Worm (Caenorhabditis elegans) whole organism, mixed stage, embryonic: ENCODE results near the gene T24B8.7.
A peak's percentile ranks its signal among the peaks of the same experiment; 100 is the strongest.

Experiments
- M03D4.4 ChIP-seq: sonication (generic microtip); optimal IDR thresholded peaks from 2 replicates; lab custom pipeline; 2017; ENCODE audit warnings: mild to moderate bottlenecking, missing genetic modification characterization, missing compliant biosample characterization
- bed-3 ChIP-seq: fragments of 200-800 bp; sonication (Bioruptor generic); optimal IDR thresholded peaks from 3 replicates; lab custom pipeline; 2018; ENCODE audit warnings: mild to moderate bottlenecking, missing genetic modification characterization, moderate library complexity, missing compliant biosample characterization
- blmp-1 ChIP-seq: fragments of 150-350 bp; optimal IDR thresholded peaks from 2 replicates; lab custom pipeline; 2014; ENCODE audit warnings: missing biosample characterization, missing genetic modification characterization
- ceh-39 ChIP-seq: fragments of 150-350 bp; optimal IDR thresholded peaks from 2 replicates; lab custom pipeline; 2014; ENCODE audit warnings: missing biosample characterization, missing genetic modification characterization
- ceh-43 ChIP-seq: fragments of 200-800 bp; sonication (Bioruptor generic); optimal IDR thresholded peaks from 2 replicates; lab custom pipeline; 2018; ENCODE audit warnings: mild to moderate bottlenecking, missing genetic modification characterization, moderate library complexity, missing compliant biosample characterization
- ceh-83 ChIP-seq: fragments of 200-800 bp; sonication (Bioruptor generic); optimal IDR thresholded peaks from 2 replicates; lab custom pipeline; 2018; ENCODE audit warnings: mild to moderate bottlenecking, missing genetic modification characterization, missing compliant biosample characterization
- ces-1 ChIP-seq: fragments of 150-350 bp; optimal IDR thresholded peaks from 2 replicates; lab custom pipeline; 2014; ENCODE audit warnings: missing biosample characterization, missing genetic modification reagents, missing genetic modification characterization
- cnd-1 ChIP-seq: fragments of 200-800 bp; sonication (Bioruptor generic); optimal IDR thresholded peaks from 2 replicates; lab custom pipeline; 2018; ENCODE audit warnings: mild to moderate bottlenecking, missing genetic modification characterization, missing compliant biosample characterization
- drap-1 ChIP-seq: fragments of 200-800 bp; sonication (Bioruptor generic); optimal IDR thresholded peaks from 3 replicates; lab custom pipeline; 2018; ENCODE audit warnings: mild to moderate bottlenecking, missing genetic modification characterization, missing compliant biosample characterization
- elt-1 ChIP-seq: sonication (generic microtip); optimal IDR thresholded peaks from 2 replicates; lab custom pipeline; 2017; ENCODE audit warnings: missing genetic modification characterization, mild to moderate bottlenecking, missing compliant biosample characterization, antibody characterized with exemption, moderate library complexity, borderline replicate concordance; ENCODE audit not compliant: insufficient read depth
- elt-3 ChIP-seq: fragments of 150-350 bp; optimal IDR thresholded peaks from 2 replicates; lab custom pipeline; 2014; ENCODE audit warnings: missing biosample characterization, missing genetic modification characterization
- flh-1 ChIP-seq: fragments of 200-800 bp; sonication (Bioruptor generic); optimal IDR thresholded peaks from 2 replicates; lab custom pipeline; 2018; ENCODE audit warnings: mild to moderate bottlenecking, missing genetic modification characterization, moderate library complexity, missing compliant biosample characterization
- ham-2 ChIP-seq: fragments of 200-800 bp; sonication (Bioruptor generic); optimal IDR thresholded peaks from 2 replicates; lab custom pipeline; 2018; ENCODE audit warnings: mild to moderate bottlenecking, missing genetic modification characterization, missing compliant biosample characterization
- hlh-1 ChIP-seq: fragments of 150-350 bp; optimal IDR thresholded peaks from 2 replicates; lab custom pipeline; 2014; ENCODE audit warnings: missing biosample characterization, missing genetic modification reagents, missing genetic modification characterization
- lin-13 ChIP-seq: fragments of 150-350 bp; optimal IDR thresholded peaks from 2 replicates; lab custom pipeline; 2014; ENCODE audit warnings: missing biosample characterization, missing genetic modification characterization
- lin-32 ChIP-seq: fragments of 200-800 bp; sonication (Bioruptor generic); optimal IDR thresholded peaks from 2 replicates; lab custom pipeline; 2018; ENCODE audit warnings: mild to moderate bottlenecking, missing genetic modification characterization, missing compliant biosample characterization
- mab-5 ChIP-seq: fragments of 150-350 bp; optimal IDR thresholded peaks from 2 replicates; lab custom pipeline; 2014; ENCODE audit warnings: missing biosample characterization, missing genetic modification characterization
- mep-1 ChIP-seq: fragments of 150-350 bp; optimal IDR thresholded peaks from 2 replicates; lab custom pipeline; 2017; ENCODE audit warnings: missing biosample characterization, missing genetic modification reagents, missing genetic modification characterization, inconsistent platforms
- mls-2 ChIP-seq: sonication (generic microtip); optimal IDR thresholded peaks from 2 replicates; lab custom pipeline; 2016; ENCODE audit warnings: mild to moderate bottlenecking, missing genetic modification characterization, moderate library complexity, missing compliant biosample characterization
- nhr-12 ChIP-seq: fragments of 150-350 bp; optimal IDR thresholded peaks from 2 replicates; lab custom pipeline; 2014; ENCODE audit warnings: missing biosample characterization, missing genetic modification characterization
- nhr-237 ChIP-seq: fragments of 150-350 bp; optimal IDR thresholded peaks from 2 replicates; lab custom pipeline; 2014; ENCODE audit warnings: missing biosample characterization, missing genetic modification characterization
- nhr-28 ChIP-seq: fragments of 150-350 bp; optimal IDR thresholded peaks from 2 replicates; lab custom pipeline; 2014; ENCODE audit warnings: missing biosample characterization, missing genetic modification characterization
- nhr-76 ChIP-seq: sonication (generic microtip); optimal IDR thresholded peaks from 2 replicates; lab custom pipeline; 2017; ENCODE audit warnings: missing biosample characterization, missing genetic modification characterization
- pha-4 ChIP-seq: fragments of 150-350 bp; optimal IDR thresholded peaks from 2 replicates; lab custom pipeline; 2018; ENCODE audit warnings: missing biosample characterization, missing genetic modification reagents, missing genetic modification characterization
- sem-2 ChIP-seq: fragments of 200-800 bp; sonication (Bioruptor generic); optimal IDR thresholded peaks from 2 replicates; lab custom pipeline; 2018; ENCODE audit warnings: mild to moderate bottlenecking, missing genetic modification characterization, missing compliant biosample characterization
- snpc-4 ChIP-seq: fragments of 150-350 bp; optimal IDR thresholded peaks from 2 replicates; lab custom pipeline; 2014; ENCODE audit warnings: missing biosample characterization, missing genetic modification characterization
- sptf-1 ChIP-seq: sonication (generic microtip); optimal IDR thresholded peaks from 2 replicates; lab custom pipeline; 2017; ENCODE audit warnings: mild to moderate bottlenecking, missing genetic modification characterization, moderate library complexity, missing compliant biosample characterization
- tbx-8 ChIP-seq: fragments of 200-800 bp; sonication (Bioruptor generic); optimal IDR thresholded peaks from 2 replicates; lab custom pipeline; 2018; ENCODE audit warnings: mild to moderate bottlenecking, missing genetic modification characterization, moderate library complexity, missing compliant biosample characterization
- unc-39 ChIP-seq: fragments of 150-350 bp; optimal IDR thresholded peaks from 2 replicates; lab custom pipeline; 2014; ENCODE audit warnings: missing biosample characterization, missing genetic modification characterization
- unc-62 ChIP-seq: fragments of 150-350 bp; optimal IDR thresholded peaks from 2 replicates; lab custom pipeline; 2014; ENCODE audit warnings: missing biosample characterization, missing genetic modification reagents, missing genetic modification characterization
- zip-8 ChIP-seq: fragments of 150-350 bp; optimal IDR thresholded peaks from 2 replicates; lab custom pipeline; 2014; ENCODE audit warnings: missing biosample characterization, missing genetic modification characterization

Gene T24B8.7

ce11 chrII:9054604-9055003 lies 1.1 kb upstream of the T24B8.7 start, which contains the start of gene chmp-7:
Gene chmp-7 (plus strand): TSS chrII:9054972.
- peak; percentile 66 for TF ChIP-seq sptf-1 (tag; lab: Kevin White, UChicago)
- TF ChIP-seq tbx-8: peak; percentile 7
- peak; percentile 94 for TF ChIP-seq ces-1 (GFP tag; lab: Kevin White, UChicago)
- TF ChIP-seq hlh-1 (tag; lab: Kevin White, UChicago): peak; percentile 69
- peak; percentile 85 for TF ChIP-seq lin-13 (tag; lab: Kevin White, UChicago)
- peak; percentile 34 for TF ChIP-seq ham-2
- TF ChIP-seq ceh-39: peak; percentile 67
- TF ChIP-seq nhr-12 (tag; lab: Kevin White, UChicago): no peak
- TF ChIP-seq pha-4 (tag; lab: Kevin White, UChicago): peak; percentile 47
- no peak for TF ChIP-seq blmp-1 (tag; lab: Kevin White, UChicago)
- TF ChIP-seq M03D4.4 (tag; lab: Kevin White, UChicago): peak; percentile 53
- TF ChIP-seq drap-1 (GFP tag; lab: Kevin White, UChicago): peak; percentile 65
- TF ChIP-seq unc-62 (GFP tag; lab: Kevin White, UChicago): no peak
- peak; percentile 94 for TF ChIP-seq mep-1
- TF ChIP-seq mls-2: peak; percentile 36

ce11 chrII:9042059-9042458 lies 11.4 kb downstream of the T24B8.7 start:
- no peak for TF ChIP-seq snpc-4 (tag; lab: Kevin White, UChicago)
- no peak for TF ChIP-seq nhr-237 (tag; lab: Kevin White, UChicago)
- TF ChIP-seq cnd-1 (tag; lab: Kevin White, UChicago): no peak
- no peak for TF ChIP-seq tbx-8
- no peak for TF ChIP-seq pha-4 (tag; lab: Kevin White, UChicago)
- no peak for TF ChIP-seq ceh-83 (GFP tag; lab: Kevin White, UChicago)
- TF ChIP-seq mab-5 (tag; lab: Kevin White, UChicago): no peak
- no peak for TF ChIP-seq blmp-1 (tag; lab: Kevin White, UChicago)
- TF ChIP-seq zip-8 (tag; lab: Kevin White, UChicago): no peak
- no peak for TF ChIP-seq drap-1 (GFP tag; lab: Kevin White, UChicago)
- no peak for TF ChIP-seq nhr-28
- no peak for TF ChIP-seq ceh-39

ce11 chrII:9041306-9041705 lies 12.2 kb downstream of the T24B8.7 start, which contains the start of gene F37B12.3:
Gene F37B12.3 (minus strand): TSS chrII:9041406.
- TF ChIP-seq nhr-76: no peak
- TF ChIP-seq elt-1 (tag; lab: Kevin White, UChicago): no peak
- no peak for TF ChIP-seq elt-3 (tag; lab: Kevin White, UChicago)
- no peak for TF ChIP-seq lin-13 (tag; lab: Kevin White, UChicago)
- TF ChIP-seq mls-2: no peak
- no peak for TF ChIP-seq pha-4 (tag; lab: Kevin White, UChicago)
- TF ChIP-seq bed-3 (GFP tag; lab: Kevin White, UChicago): no peak

ce11 chrII:9038736-9039135 lies 14.7 kb downstream of the T24B8.7 start:
- TF ChIP-seq ham-2 (no peak), elt-3 (tag; lab: Kevin White, UChicago) (no peak), sem-2 (GFP tag; lab: Kevin White, UChicago) (no peak), ceh-43 (GFP tag; lab: Kevin White, UChicago) (no peak), lin-32 (GFP tag; lab: Kevin White, UChicago) (no peak)

ce11 chrII:9038201-9038600 lies 15.3 kb downstream of the T24B8.7 start, which contains the start of gene gcs-1:
Gene gcs-1 (minus strand): TSS chrII:9038301.
- no peak for TF ChIP-seq nhr-28
- TF ChIP-seq elt-1 (tag; lab: Kevin White, UChicago): no peak
- TF ChIP-seq nhr-12 (tag; lab: Kevin White, UChicago): no peak
- no peak for TF ChIP-seq lin-32 (GFP tag; lab: Kevin White, UChicago)
- no peak for TF ChIP-seq flh-1 (GFP tag; lab: Kevin White, UChicago)

- TF ChIP-seq unc-39 (tag; lab: Kevin White, UChicago): no peak
- TF ChIP-seq ceh-43 (GFP tag; lab: Kevin White, UChicago): no peak
- TF ChIP-seq pha-4 (tag; lab: Kevin White, UChicago): no peak
- no peak for TF ChIP-seq bed-3 (GFP tag; lab: Kevin White, UChicago)
These were observed 20.4 kb downstream of the T24B8.7 start for ce11 chrII:9033034-9033433.
